Fruit fly (Drosophila melanogaster) whole organism, prepupa: ENCODE measurements around the gene Scgalpha.

Source experiments
- Blimp-1 ChIP-seq: fragments of 200-800 bp; sonication (Bioruptor generic); optimal IDR thresholded peaks from 3 replicates; lab custom pipeline; 2017; ENCODE audit warnings: missing biosample characterization, missing genetic modification characterization, mild to moderate bottlenecking, moderate library complexity, missing genetic modification reagents
- CG10631 ChIP-seq: fragments of 200-800 bp; sonication (Bioruptor generic); optimal IDR thresholded peaks from 2 replicates; lab custom pipeline; 2016; ENCODE audit warnings: missing biosample characterization, missing genetic modification characterization
- CG10669 ChIP-seq: fragments of 200-800 bp; sonication (Bioruptor generic); optimal IDR thresholded peaks from 3 replicates; lab custom pipeline; 2018; ENCODE audit warnings: missing biosample characterization, mild to moderate bottlenecking, missing genetic modification characterization, moderate library complexity
- CG11294 ChIP-seq: fragments of 200-800 bp; sonication (Bioruptor generic); IDR thresholded peaks from 2 replicates; pipeline ENCODE4 v1.3.6; 2022; ENCODE audit warnings: missing biosample characterization, missing genetic modification characterization
- CG11762 ChIP-seq: fragments of 200-800 bp; sonication (Bioruptor generic); optimal IDR thresholded peaks from 3 replicates; lab custom pipeline; 2016; ENCODE audit warnings: missing biosample characterization, missing genetic modification characterization; ENCODE audit not compliant: insufficient read depth
- CG15336 ChIP-seq: fragments of 200-800 bp; sonication (Bioruptor generic); IDR thresholded peaks from 2 replicates; pipeline ENCODE4 v1.3.6; 2022; ENCODE audit warnings: missing biosample characterization, missing genetic modification characterization
- CG16779 ChIP-seq: fragments of 200-800 bp; sonication (Bioruptor generic); optimal IDR thresholded peaks from 3 replicates; lab custom pipeline; 2017; ENCODE audit warnings: missing biosample characterization, mild to moderate bottlenecking, missing genetic modification characterization
- CG3032 ChIP-seq: fragments of 200-800 bp; optimal IDR thresholded peaks from 2 replicates; lab custom pipeline; 2019; ENCODE audit warnings: missing biosample characterization, mild to moderate bottlenecking, missing genetic modification characterization, moderate library complexity
- CG32006 ChIP-seq: fragments of 200-800 bp; sonication (Bioruptor generic); optimal IDR thresholded peaks from 3 replicates; lab custom pipeline; 2017; ENCODE audit warnings: missing biosample characterization, mild to moderate bottlenecking, missing genetic modification characterization
- CG34406 ChIP-seq: fragments of 200-800 bp; sonication (Bioruptor generic); optimal IDR thresholded peaks from 3 replicates; lab custom pipeline; 2016; ENCODE audit warnings: missing biosample characterization, missing genetic modification characterization
- CG3919 ChIP-seq: fragments of 200-800 bp; sonication (Bioruptor generic); optimal IDR thresholded peaks from 3 replicates; lab custom pipeline; 2016; ENCODE audit warnings: missing biosample characterization, missing genetic modification characterization
- CG4318 ChIP-seq: fragments of 200-800 bp; sonication (Bioruptor generic); optimal IDR thresholded peaks from 3 replicates; lab custom pipeline; 2017; ENCODE audit warnings: missing biosample characterization, mild to moderate bottlenecking, missing genetic modification characterization
- CG6163 ChIP-seq: fragments of 200-800 bp; sonication (Bioruptor generic); IDR thresholded peaks from 3 replicates; pipeline ENCODE4 v1.3.6; 2022; ENCODE audit warnings: missing biosample characterization, missing genetic modification characterization
- CG6276 ChIP-seq: fragments of 200-800 bp; sonication (Bioruptor generic); optimal IDR thresholded peaks from 2 replicates; lab custom pipeline; 2017; ENCODE audit warnings: missing biosample characterization, mild to moderate bottlenecking, missing genetic modification characterization
- CG6792 ChIP-seq: fragments of 200-800 bp; sonication (Bioruptor generic); optimal IDR thresholded peaks from 3 replicates; lab custom pipeline; 2016; ENCODE audit warnings: missing biosample characterization, missing genetic modification characterization
- CG6808 ChIP-seq: fragments of 200-800 bp; sonication (Bioruptor generic); optimal IDR thresholded peaks from 3 replicates; lab custom pipeline; 2017; ENCODE audit warnings: missing biosample characterization, missing genetic modification characterization, mild to moderate bottlenecking, moderate library complexity, missing genetic modification reagents
- CG7368 ChIP-seq: fragments of 200-800 bp; sonication (Bioruptor generic); optimal IDR thresholded peaks from 3 replicates; lab custom pipeline; 2016; ENCODE audit warnings: missing biosample characterization, missing genetic modification characterization
- CG8119 ChIP-seq: fragments of 200-800 bp; sonication (Bioruptor generic); IDR thresholded peaks from 3 replicates; pipeline ENCODE4 v1.3.6; 2022; ENCODE audit warnings: missing biosample characterization, missing genetic modification characterization
- CG8319 ChIP-seq: fragments of 200-800 bp; sonication (Bioruptor generic); optimal IDR thresholded peaks from 3 replicates; lab custom pipeline; 2016; ENCODE audit warnings: missing biosample characterization, missing genetic modification characterization
- CG8632 ChIP-seq: fragments of 200-800 bp; sonication (Bioruptor generic); optimal IDR thresholded peaks from 3 replicates; lab custom pipeline; 2016; ENCODE audit warnings: missing biosample characterization, missing genetic modification characterization
- CG9139 ChIP-seq: fragments of 200-800 bp; sonication (Bioruptor generic); optimal IDR thresholded peaks from 3 replicates; lab custom pipeline; 2017; ENCODE audit warnings: missing biosample characterization, mild to moderate bottlenecking, missing genetic modification characterization
- Eip75B ChIP-seq: fragments of 200-800 bp; sonication (Bioruptor generic); optimal IDR thresholded peaks from 3 replicates; lab custom pipeline; 2016; ENCODE audit warnings: missing biosample characterization, missing genetic modification characterization
- Eip78C ChIP-seq: fragments of 200-800 bp; sonication (Bioruptor generic); peaks from one replicate; lab custom pipeline; 2016; ENCODE audit warnings: missing biosample characterization, missing genetic modification characterization
- Eip93F ChIP-seq: fragments of 200-800 bp; sonication (Bioruptor generic); optimal IDR thresholded peaks from 2 replicates; lab custom pipeline; 2016; ENCODE audit warnings: missing biosample characterization, mild to moderate bottlenecking, missing genetic modification characterization
- Ets96B ChIP-seq: fragments of 200-800 bp; optimal IDR thresholded peaks from 2 replicates; lab custom pipeline; 2019; ENCODE audit warnings: missing biosample characterization, mild to moderate bottlenecking, missing genetic modification characterization, moderate library complexity
- Gug ChIP-seq: fragments of 200-800 bp; sonication (Bioruptor generic); IDR thresholded peaks from 2 replicates; pipeline ENCODE4 v1.3.6; 2022; ENCODE audit warnings: missing biosample characterization, missing genetic modification characterization
- Hr38 ChIP-seq: sonication (Bioruptor generic); optimal IDR thresholded peaks from 2 replicates; lab custom pipeline; 2016; ENCODE audit warnings: missing biosample characterization, missing genetic modification characterization
- Lpt ChIP-seq: fragments of 200-800 bp; sonication (Bioruptor generic); optimal IDR thresholded peaks from 3 replicates; lab custom pipeline; 2016; ENCODE audit warnings: missing biosample characterization, missing genetic modification characterization
- Met ChIP-seq: fragments of 200-800 bp; sonication (Bioruptor generic); optimal IDR thresholded peaks from 3 replicates; lab custom pipeline; 2016; ENCODE audit warnings: missing biosample characterization, missing genetic modification characterization
- OdsH ChIP-seq: fragments of 200-800 bp; sonication (Bioruptor generic); optimal IDR thresholded peaks from 3 replicates; lab custom pipeline; 2016; ENCODE audit warnings: missing biosample characterization, missing genetic modification characterization
- Smox ChIP-seq: fragments of 200-800 bp; sonication (Bioruptor generic); optimal IDR thresholded peaks from 3 replicates; lab custom pipeline; 2016; ENCODE audit warnings: missing biosample characterization, missing genetic modification characterization
- Sox102F ChIP-seq: fragments of 200-800 bp; sonication (Bioruptor generic); optimal IDR thresholded peaks from 2 replicates; lab custom pipeline; 2016; ENCODE audit warnings: missing biosample characterization, mild to moderate bottlenecking, missing genetic modification characterization
- Sox15 ChIP-seq: fragments of 200-800 bp; sonication (Bioruptor generic); optimal IDR thresholded peaks from 3 replicates; lab custom pipeline; 2016; ENCODE audit warnings: missing biosample characterization, missing genetic modification characterization
- achi ChIP-seq: fragments of 200-800 bp; sonication (Bioruptor generic); optimal IDR thresholded peaks from 3 replicates; lab custom pipeline; 2016; ENCODE audit warnings: missing biosample characterization, missing genetic modification characterization
- cyc ChIP-seq: fragments of 200-800 bp; sonication (Bioruptor generic); optimal IDR thresholded peaks from 3 replicates; lab custom pipeline; 2016; ENCODE audit warnings: missing biosample characterization, missing genetic modification characterization
- eg ChIP-seq: fragments of 200-800 bp; sonication (Bioruptor generic); IDR thresholded peaks from 3 replicates; pipeline ENCODE4 v1.3.6; 2022; ENCODE audit warnings: missing biosample characterization, missing genetic modification characterization
- fd85E ChIP-seq: fragments of 200-800 bp; sonication (Bioruptor generic); optimal IDR thresholded peaks from 3 replicates; lab custom pipeline; 2016; ENCODE audit warnings: missing biosample characterization, missing genetic modification characterization
- fkh ChIP-seq: fragments of 200-800 bp; sonication (Bioruptor generic); optimal IDR thresholded peaks from 3 replicates; lab custom pipeline; 2017; ENCODE audit warnings: missing biosample characterization, mild to moderate bottlenecking, missing genetic modification characterization, moderate library complexity
- net ChIP-seq: fragments of 200-800 bp; sonication (Bioruptor generic); optimal IDR thresholded peaks from 3 replicates; lab custom pipeline; 2016; ENCODE audit warnings: missing biosample characterization, missing genetic modification characterization
- pdm3 ChIP-seq: fragments of 200-800 bp; sonication (Bioruptor generic); optimal IDR thresholded peaks from 3 replicates; lab custom pipeline; 2016; ENCODE audit warnings: missing biosample characterization, missing genetic modification characterization
- salr ChIP-seq, 2 experiments: fragments of 200-800 bp; sonication (Bioruptor generic); optimal IDR thresholded peaks; 3 replicates each; lab custom pipeline; 2016 to 2018; ENCODE audit warnings: missing biosample characterization in 2 of 2, missing genetic modification characterization in 2 of 2, mild to moderate bottlenecking in 1 of 2
- ss ChIP-seq, 2 experiments: fragments of 200-800 bp; sonication (Bioruptor generic); optimal IDR thresholded peaks; 2 replicates in 1 of 2; 3 replicates in 1 of 2; lab custom pipeline; 2017 to 2018; ENCODE audit warnings: mild to moderate bottlenecking in 2 of 2, missing biosample characterization in 2 of 2, missing genetic modification characterization in 2 of 2, moderate library complexity in 1 of 2
- svp ChIP-seq: fragments of 200-800 bp; sonication (Bioruptor generic); peaks from one replicate; lab custom pipeline; 2016; ENCODE audit warnings: missing biosample characterization, missing genetic modification characterization
- topi ChIP-seq: fragments of 200-800 bp; sonication (Bioruptor generic); optimal IDR thresholded peaks from 3 replicates; lab custom pipeline; 2016; ENCODE audit warnings: missing biosample characterization, missing genetic modification characterization
- vri ChIP-seq: fragments of 200-800 bp; sonication (Bioruptor generic); optimal IDR thresholded peaks from 3 replicates; lab custom pipeline; 2016; ENCODE audit warnings: missing biosample characterization, mild to moderate bottlenecking, missing genetic modification characterization

Scgalpha gene

dm6 chr2L:8277561-8278201 is 25.5 kb upstream of the Scgalpha start (continued):
- TF ChIP-seq CG32006 (GFP tag; lab: Kevin White, UChicago) (peak; percentile 99), CG11762 (GFP tag; lab: Kevin White, UChicago) (peak; percentile 98), Smox (GFP tag; lab: Kevin White, UChicago) (peak; percentile 98), CG6163 (GFP tag; lab: Robert Waterston, UW) (peak; percentile 99), Blimp-1 (GFP tag; lab: Kevin White, UChicago) (peak; percentile 93), Hr38 (GFP tag; lab: Kevin White, UChicago) (no peak), OdsH (peak; percentile 99), vri (GFP tag; lab: Kevin White, UChicago) (peak; percentile 98), CG8632 (GFP tag; lab: Kevin White, UChicago) (peak; percentile 99), Sox15 (GFP tag; lab: Kevin White, UChicago) (peak; percentile 95), Gug (peak; percentile 99), pdm3 (GFP tag; lab: Kevin White, UChicago) (peak; percentile 99), Eip78C (GFP tag; lab: Kevin White, UChicago) (peak; percentile 100), achi (GFP tag; lab: Kevin White, UChicago) (peak; percentile 99), CG34406 (GFP tag; lab: Kevin White, UChicago) (peak; percentile 99), CG11294 (peak; percentile 99), CG6276 (GFP tag; lab: Kevin White, UChicago) (peak; percentile 98), Met (GFP tag; lab: Kevin White, UChicago) (peak; percentile 99), fkh (GFP tag; lab: Kevin White, UChicago) (peak; percentile 65), svp (peak; percentile 100), cyc (GFP tag; lab: Kevin White, UChicago) (peak; percentile 98), CG3032 (tag; lab: Kevin White, UChicago) (peak; percentile 95), CG15336 (GFP tag; lab: Robert Waterston, UW) (peak; percentile 100), CG6792 (peak; percentile 99), CG6808 (GFP tag; lab: Kevin White, UChicago) (peak; percentile 97), CG8319 (GFP tag; lab: Kevin White, UChicago) (peak; percentile 97), CG9139 (GFP tag; lab: Kevin White, UChicago) (peak; percentile 98), Eip75B (GFP tag; lab: Kevin White, UChicago) (peak; percentile 98), net (GFP tag; lab: Kevin White, UChicago) (peak; percentile 99), eg (GFP tag; lab: Robert Waterston, UW) (peak; percentile 100), salr (GFP tag; optimal IDR thresholded peaks at IDR 0.05; lab: Kevin White, UChicago) (peak; percentile 88 to 98)

DNA sequence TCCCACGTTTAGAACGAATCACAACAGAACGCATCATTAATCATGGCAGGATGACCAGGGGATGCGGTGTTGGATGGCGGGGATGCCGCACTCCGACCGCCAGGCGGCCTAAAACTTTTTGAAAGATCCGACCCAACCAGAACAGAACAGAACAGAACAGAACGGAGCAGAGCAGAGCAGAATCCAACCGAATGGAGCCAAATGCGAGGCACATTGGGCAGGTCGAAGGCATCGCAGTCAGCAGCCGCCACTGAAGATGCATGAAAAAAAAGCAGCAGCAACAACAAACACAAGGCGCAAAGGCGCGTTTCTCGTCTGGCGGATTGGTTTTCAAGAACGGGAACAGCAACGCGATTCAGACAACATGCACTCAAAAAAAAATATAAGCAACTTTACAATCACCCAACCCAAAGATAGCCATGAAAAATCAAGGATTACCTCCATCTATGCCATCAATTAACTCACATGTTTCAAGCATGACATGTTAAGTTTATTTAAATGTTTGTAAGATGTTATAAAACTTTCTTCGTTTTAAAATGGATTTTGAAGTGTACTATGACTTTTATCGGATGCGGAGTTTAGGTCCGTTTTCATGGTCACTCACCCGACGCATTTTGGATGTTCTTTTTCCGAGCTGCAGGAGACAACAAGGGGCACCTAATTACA is 23.7 kb upstream of the Scgalpha start:
- peak; percentile 88 for TF ChIP-seq CG6808 (GFP tag; lab: Kevin White, UChicago)
- peak; percentile 93 for TF ChIP-seq Ets96B (tag; lab: Kevin White, UChicago)
- TF ChIP-seq CG6792, result peak; percentile 91
- TF ChIP-seq cyc (GFP tag; lab: Kevin White, UChicago), result peak; percentile 95
- peak; percentile 75 for TF ChIP-seq Lpt (GFP tag; lab: Kevin White, UChicago)
- TF ChIP-seq CG8319 (GFP tag; lab: Kevin White, UChicago), result peak; percentile 80
- TF ChIP-seq CG6276 (GFP tag; lab: Kevin White, UChicago), result peak; percentile 71
- TF ChIP-seq CG8119, result peak; percentile 83
- TF ChIP-seq CG8632 (GFP tag; lab: Kevin White, UChicago), result peak; percentile 86
- TF ChIP-seq Eip78C (GFP tag; lab: Kevin White, UChicago), result peak; percentile 97
- peak; percentile 77 for TF ChIP-seq CG15336 (GFP tag; lab: Robert Waterston, UW)
- TF ChIP-seq salr (GFP tag; optimal IDR thresholded peaks at IDR 0.05; lab: Kevin White, UChicago), result peak; percentile 83 to 85
- peak; percentile 95 for TF ChIP-seq CG10669 (GFP tag; lab: Kevin White, UChicago)
- no peak for TF ChIP-seq CG11294
- peak; percentile 76 for TF ChIP-seq Sox15 (GFP tag; lab: Kevin White, UChicago)
- TF ChIP-seq pdm3 (GFP tag; lab: Kevin White, UChicago), result peak; percentile 89
- TF ChIP-seq CG10631 (GFP tag; lab: Kevin White, UChicago), result peak; percentile 94
- peak; percentile 96 for TF ChIP-seq Sox102F (GFP tag; lab: Kevin White, UChicago)
- peak; percentile 54 for TF ChIP-seq CG4318 (GFP tag; lab: Kevin White, UChicago)
- TF ChIP-seq CG3919, result peak; percentile 93
- TF ChIP-seq CG3032 (tag; lab: Kevin White, UChicago), result peak; percentile 91
- peak; percentile 95 for TF ChIP-seq Eip93F (GFP tag; lab: Kevin White, UChicago)
- peak; percentile 54 for TF ChIP-seq fd85E (GFP tag; lab: Kevin White, UChicago)
- TF ChIP-seq Hr38 (GFP tag; lab: Kevin White, UChicago), result no peak
- TF ChIP-seq vri (GFP tag; lab: Kevin White, UChicago), result peak; percentile 97
- TF ChIP-seq Eip75B (GFP tag; lab: Kevin White, UChicago), result peak; percentile 93
- peak; percentile 85 to 91 for TF ChIP-seq ss (GFP tag; optimal IDR thresholded peaks at IDR 0.05; lab: Kevin White, UChicago)
- TF ChIP-seq CG7368, result peak; percentile 89
- TF ChIP-seq CG16779 (tag; lab: Kevin White, UChicago), result peak; percentile 74
- peak; percentile 72 for TF ChIP-seq eg (GFP tag; lab: Robert Waterston, UW)
- peak; percentile 96 for TF ChIP-seq topi (GFP tag; lab: Kevin White, UChicago)
